Worm (Caenorhabditis elegans): ENCODE results near the gene cdc-25.4.

Gene cdc-25.4

ce11 chrII:10200759-10201158 lies 11.5 kb upstream of the cdc-25.4 start, which contains the start of gene arv-1 (continued):
- TF ChIP-seq mxl-2 (GFP tag; conservative IDR thresholded peaks at IDR 0.05) (no peak), arid-1 (GFP tag; conservative IDR thresholded peaks at IDR 0.05) (no peak)

ce11 chrII:10199906-10200305 lies 10.6 kb upstream of the cdc-25.4 start, which contains the start of gene R05H5.4:
Gene R05H5.4, minus strand, starts transcription at chrII:10200006.
- TF ChIP-seq sdz-12 (GFP tag; optimal IDR thresholded peaks at IDR 0.05): no peak

ce11 chrII:10198486-10198885 lies 9.2 kb upstream of the cdc-25.4 start:
- TF ChIP-seq skn-1 (tag; optimal IDR thresholded peaks at IDR 0.05) (no peak), T26A8.4 (GFP tag; IDR thresholded peaks at IDR 0.05) (no peak), ceh-28 (tag; optimal IDR thresholded peaks at IDR 0.05) (no peak), aha-1 (tag) (peak; percentile 91)

ce11 chrII:10197091-10197675 lies 7.9 kb upstream of the cdc-25.4 start, which contains the start of gene R05H5.3:
Gene R05H5.3, plus strand, starts transcription at chrII:10197625.
- TF ChIP-seq nhr-77 (tag; optimal IDR thresholded peaks at IDR 0.05) (peak; percentile 63), snpc-4 (tag; optimal IDR thresholded peaks at IDR 0.05) (no peak), lsy-2 (tag; optimal IDR thresholded peaks at IDR 0.05) (no peak), jun-1 (tag; optimal IDR thresholded peaks at IDR 0.05) (no peak), nhr-28 (tag; optimal IDR thresholded peaks at IDR 0.05) (peak; percentile 71), ceh-44 (GFP tag; IDR thresholded peaks at IDR 0.05) (peak; percentile 71; the same call in 1 of the 2 replicates), ces-1 (GFP tag; optimal IDR thresholded peaks at IDR 0.05) (peak; percentile 70), fkh-10 (GFP tag; optimal IDR thresholded peaks at IDR 0.05) (peak; percentile 71), aha-1 (tag) (peak; percentile 74), gei-8 (GFP tag; optimal IDR thresholded peaks at IDR 0.05) (no peak), lin-15B (tag; optimal IDR thresholded peaks at IDR 0.05) (no peak), nhr-48 (tag; optimal IDR thresholded peaks at IDR 0.05) (no peak), vab-7 (GFP tag; IDR thresholded peaks at IDR 0.05) (no peak; the same call in 1 of the 2 replicates), T20F7.1 (GFP tag; optimal IDR thresholded peaks at IDR 0.05) (peak; percentile 11), lin-38 (GFP tag; IDR thresholded peaks at IDR 0.05) (peak; percentile 93), zip-2 (tag; optimal IDR thresholded peaks at IDR 0.05) (no peak), Y48G9A.11 (GFP tag; IDR thresholded peaks at IDR 0.05) (peak; percentile 57; the same call in 1 of the 2 replicates), dmd-8 (GFP tag; IDR thresholded peaks at IDR 0.05) (no peak), nhr-11 (tag; optimal IDR thresholded peaks at IDR 0.05) (peak; percentile 80), dpl-1 (GFP tag; optimal IDR thresholded peaks at IDR 0.05) (peak; percentile 83), Y5F2A.4 (GFP tag; optimal IDR thresholded peaks at IDR 0.05) (no peak), ceh-62 (tag; optimal IDR thresholded peaks at IDR 0.05) (no peak), mdt-29 (GFP tag; IDR thresholded peaks at IDR 0.05) (no peak), lin-13 (GFP tag; optimal IDR thresholded peaks at IDR 0.05) (peak; percentile 73), duxl-1 (tag; optimal IDR thresholded peaks at IDR 0.05; ENCODE audit: poor library complexity) (no peak), unc-130 (GFP tag; optimal IDR thresholded peaks at IDR 0.05) (peak; percentile 94), ceh-32 (tag; optimal IDR thresholded peaks at IDR 0.05; ENCODE audit: poor library complexity) (no peak), hif-1 (tag; optimal IDR thresholded peaks at IDR 0.05) (peak in 1 of 2 experiments; percentile 70), nhr-6 (tag; optimal IDR thresholded peaks at IDR 0.05) (peak; percentile 77)

- TF ChIP-seq fkh-10 (GFP tag; optimal IDR thresholded peaks at IDR 0.05): no peak
- no peak for TF ChIP-seq nhr-48 (tag; optimal IDR thresholded peaks at IDR 0.05)
- no peak for TF ChIP-seq daf-19 (GFP tag; conservative IDR thresholded peaks at IDR 0.05)
- no peak for TF ChIP-seq lsy-2 (tag; optimal IDR thresholded peaks at IDR 0.05)
- TF ChIP-seq nhr-6 (tag; optimal IDR thresholded peaks at IDR 0.05): no peak
- no peak for TF ChIP-seq mxl-2 (GFP tag; conservative IDR thresholded peaks at IDR 0.05)
- no peak for TF ChIP-seq F49E8.2 (tag; optimal IDR thresholded peaks at IDR 0.05; ENCODE audit: borderline replicate concordance)
- no peak for TF ChIP-seq ztf-11 (tag; optimal IDR thresholded peaks at IDR 0.05)
- no peak for TF ChIP-seq ctbp-1 (GFP tag; IDR thresholded peaks at IDR 0.05)
- no peak for TF ChIP-seq daf-8 (GFP tag; IDR thresholded peaks at IDR 0.05)
- TF ChIP-seq cey-2 (tag; optimal IDR thresholded peaks at IDR 0.05; ENCODE audit: borderline replicate concordance, insufficient read depth): no peak
- no peak for TF ChIP-seq lin-15B (tag; optimal IDR thresholded peaks at IDR 0.05)
- TF ChIP-seq F44E2.7 (GFP tag; IDR thresholded peaks at IDR 0.05): no peak
- TF ChIP-seq lin-38 (GFP tag; IDR thresholded peaks at IDR 0.05): no peak
- no peak for TF ChIP-seq tag-97 (GFP tag; IDR thresholded peaks at IDR 0.05)
- TF ChIP-seq aha-1 (tag): no peak
- TF ChIP-seq hlh-30 (tag; optimal IDR thresholded peaks at IDR 0.05; ENCODE audit: insufficient read depth): no peak
- TF ChIP-seq skn-1 (tag; optimal IDR thresholded peaks at IDR 0.05): no peak
These were observed 5.3 kb upstream of the cdc-25.4 start, which contains the start of gene srb-6 for ce11 chrII:10194605-10195004. Gene srb-6, plus strand, starts transcription at chrII:10194905.

Data from whole organism, L4 larva.